Fruit fly (Drosophila melanogaster): ENCODE results near the gene Mipp1.

Mipp1 gene

DNA sequence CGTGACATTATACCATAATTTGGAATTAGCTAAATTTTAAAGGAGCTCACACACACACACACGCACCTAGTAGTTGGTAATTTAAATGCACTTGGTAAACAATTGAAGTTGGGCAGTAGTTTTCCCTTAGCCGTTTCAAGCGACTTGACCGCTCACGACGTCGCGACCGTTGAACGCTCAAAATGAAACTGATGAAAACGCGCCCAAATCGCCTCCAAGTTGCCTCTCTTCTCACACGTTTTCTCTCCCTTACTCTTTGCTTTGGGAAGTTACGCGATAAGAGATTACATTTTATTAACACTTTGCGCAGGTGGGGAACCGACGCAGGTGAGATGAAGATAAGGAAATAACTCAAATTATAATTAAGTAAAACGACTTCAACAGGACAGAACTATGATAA lies 926 bp downstream of the Mipp1 start (continued):
- TF ChIP-seq CG10267 (tag; optimal IDR thresholded peaks at IDR 0.05) = no peak
- TF ChIP-seq Bteb2 (GFP tag; optimal IDR thresholded peaks at IDR 0.05) = no peak
- no peak for TF ChIP-seq trem (tag; optimal IDR thresholded peaks at IDR 0.05)
- TF ChIP-seq chinmo (GFP tag; IDR thresholded peaks at IDR 0.05; ENCODE audit: partially characterized antibody) = peak; percentile 72; the same call in 2 of the 4 replicates
- no peak for TF ChIP-seq CG15479 (GFP tag; optimal IDR thresholded peaks at IDR 0.05)
- no peak for TF ChIP-seq CG11085 (GFP tag; IDR thresholded peaks at IDR 0.05)
- TF ChIP-seq Dad (GFP tag; optimal IDR thresholded peaks at IDR 0.05) = no peak
- TF ChIP-seq Ets65A (GFP tag) = no peak
- no peak for TF ChIP-seq CG1233 (GFP tag; optimal IDR thresholded peaks at IDR 0.05)
- TF ChIP-seq CG7987 (GFP tag; optimal IDR thresholded peaks at IDR 0.05) = no peak
- TF ChIP-seq bowl (GFP tag; IDR thresholded peaks at IDR 0.05) = no peak
- TF ChIP-seq CG17829 (tag; optimal IDR thresholded peaks at IDR 0.05) = no peak
- no peak for TF ChIP-seq CG13775 (GFP tag; optimal IDR thresholded peaks at IDR 0.05)
- no peak for TF ChIP-seq CG17802 (tag; optimal IDR thresholded peaks at IDR 0.05)
- TF ChIP-seq Myb (GFP tag; optimal IDR thresholded peaks at IDR 0.05) = no peak
- no peak for TF ChIP-seq Gug (GFP tag; IDR thresholded peaks at IDR 0.05)
- TF ChIP-seq sens (GFP tag) = peak; percentile 34
- no peak for TF ChIP-seq dmrt11E (tag; optimal IDR thresholded peaks at IDR 0.05)
- no peak for TF ChIP-seq schlank (tag; optimal IDR thresholded peaks at IDR 0.05)
- TF ChIP-seq CG10321 (GFP tag; IDR thresholded peaks at IDR 0.05) = no peak
- no peak for TF ChIP-seq Hmx (GFP tag; optimal IDR thresholded peaks at IDR 0.05)
- TF ChIP-seq Pdp1 (GFP tag; optimal IDR thresholded peaks at IDR 0.05) = peak in 1 of 2 experiments; percentile 75
- peak; percentile 26 for TF ChIP-seq sd (tag; optimal IDR thresholded peaks at IDR 0.05)
- TF ChIP-seq maf-S (GFP tag; optimal IDR thresholded peaks at IDR 0.05) = no peak
- TF ChIP-seq PHDP (tag; optimal IDR thresholded peaks at IDR 0.05) = no peak
- TF ChIP-seq Ssrp (tag; optimal IDR thresholded peaks at IDR 0.05) = no peak
- no peak for TF ChIP-seq Elba2 (GFP tag; optimal IDR thresholded peaks at IDR 0.05)
- TF ChIP-seq CG8765 (GFP tag; IDR thresholded peaks at IDR 0.05) = no peak
- TF ChIP-seq wor (GFP tag; IDR thresholded peaks at IDR 0.05) = no peak
- TF ChIP-seq caup (GFP tag; optimal IDR thresholded peaks at IDR 0.05; ENCODE audit: severe bottlenecking) = peak; percentile 2
- no peak for TF ChIP-seq CG10979 (tag; optimal IDR thresholded peaks at IDR 0.05)
- no peak for TF ChIP-seq rib (GFP tag; IDR thresholded peaks at IDR 0.05)
- no peak for TF ChIP-seq Lpt (GFP tag; optimal IDR thresholded peaks at IDR 0.05)
- TF ChIP-seq dysf (GFP tag; IDR thresholded peaks at IDR 0.05) = no peak; the same call in 2 of the 3 replicates
- no peak for TF ChIP-seq Dref (GFP tag; IDR thresholded peaks at IDR 0.05)
- no peak for TF ChIP-seq cg (GFP tag; optimal IDR thresholded peaks at IDR 0.05)
- no peak for TF ChIP-seq gfzf (GFP tag; optimal IDR thresholded peaks at IDR 0.05)
- peak; percentile 60 to 81 for TF ChIP-seq Trl (optimal IDR thresholded peaks at IDR 0.05)
- TF ChIP-seq Trl (GFP tag; optimal IDR thresholded peaks at IDR 0.05) = no peak
- no peak for TF ChIP-seq CG1529 (GFP tag; optimal IDR thresholded peaks at IDR 0.05)
- TF ChIP-seq CG10462 (GFP tag; optimal IDR thresholded peaks at IDR 0.05) = no peak
- no peak for TF ChIP-seq Tbp (GFP tag; optimal IDR thresholded peaks at IDR 0.05)
- no peak for TF ChIP-seq NC2α (GFP tag; optimal IDR thresholded peaks at IDR 0.05)
- TF ChIP-seq CG10274 (GFP tag; optimal IDR thresholded peaks at IDR 0.05) = no peak
- no peak for TF ChIP-seq ro (GFP tag; IDR thresholded peaks at IDR 0.05)
- no peak for TF ChIP-seq ato (GFP tag; IDR thresholded peaks at IDR 0.05; ENCODE audit: partially characterized antibody)
- no peak for TF ChIP-seq CG9876 (GFP tag; optimal IDR thresholded peaks at IDR 0.05)
- TF ChIP-seq Eip74EF (GFP tag; optimal IDR thresholded peaks at IDR 0.05) = no peak
- peak; percentile 11 for TF ChIP-seq grau (tag; optimal IDR thresholded peaks at IDR 0.05)
- no peak for TF ChIP-seq Chrac-16 (GFP tag; optimal IDR thresholded peaks at IDR 0.05)
- TF ChIP-seq Vsx1 (GFP tag; optimal IDR thresholded peaks at IDR 0.05) = peak; percentile 16
- no peak for TF ChIP-seq esg (GFP tag; conservative IDR thresholded peaks at IDR 0.05)
